Fruit fly (Drosophila melanogaster): ENCODE results near the gene CG43321.

- TF ChIP-seq Gug (GFP tag; IDR thresholded peaks at IDR 0.05) (no peak), fd85E (GFP tag; optimal IDR thresholded peaks at IDR 0.05) (no peak), Sox15 (GFP tag; optimal IDR thresholded peaks at IDR 0.05) (no peak), CG34406 (GFP tag; optimal IDR thresholded peaks at IDR 0.05) (no peak), Hr39 (GFP tag; optimal IDR thresholded peaks at IDR 0.05) (no peak), CG6854 (GFP tag; optimal IDR thresholded peaks at IDR 0.05) (no peak)
Measured at dm6 chr2L:7021382-7021781, 9.3 kb downstream of the CG43321 start, which contains the start of gene Pcp.
